Fruit fly (Drosophila melanogaster): ENCODE measurements around the gene CG13999.

The CG13999 gene

DNA sequence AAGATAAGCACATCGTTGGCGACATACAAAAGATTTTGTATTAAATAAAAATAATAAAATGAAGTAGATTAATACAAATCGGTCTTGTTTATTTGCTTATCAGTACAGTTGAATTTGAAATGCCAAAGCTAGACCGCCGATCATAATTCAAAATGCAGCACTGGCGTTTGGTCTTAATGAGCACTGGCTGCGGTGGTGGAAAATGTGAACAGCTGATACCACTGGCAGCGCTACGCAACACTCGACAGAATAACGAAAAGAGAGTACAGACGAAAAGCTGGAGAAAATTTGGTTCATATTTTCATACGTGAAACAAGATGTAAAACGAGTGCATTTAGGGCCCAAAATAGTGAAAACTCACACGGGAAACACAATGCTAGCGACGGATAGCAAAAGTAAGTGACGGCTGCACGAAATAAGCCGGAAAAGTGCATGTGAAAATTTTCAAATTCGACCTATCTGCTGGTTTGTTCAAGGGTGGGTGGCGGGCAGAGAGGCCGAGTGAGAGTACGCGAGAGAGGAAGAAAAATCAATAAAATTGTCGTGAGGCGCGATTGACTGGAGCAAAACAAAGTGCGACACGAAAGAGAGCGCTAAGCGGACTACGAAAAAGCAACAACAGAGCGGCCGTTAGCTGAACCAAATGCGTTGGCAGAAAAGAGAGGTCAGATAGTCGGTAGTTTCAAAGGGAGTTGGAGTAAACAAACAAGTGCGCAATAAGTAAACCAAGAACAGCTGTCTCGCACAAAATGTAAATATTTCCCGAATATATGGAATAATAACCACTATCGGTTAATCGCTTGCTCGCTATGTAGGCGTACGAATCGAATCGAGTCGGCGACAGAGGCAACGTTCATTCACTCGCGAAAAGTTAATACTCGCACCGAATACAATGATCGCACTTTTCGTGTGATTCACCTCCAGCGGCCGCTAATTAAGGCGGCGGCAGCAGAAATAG lies 49.1 kb downstream of the CG13999 start, which contains the start of gene bchs (continued):
- TF ChIP-seq gro (GFP tag; optimal IDR thresholded peaks at IDR 0.05) (no peak), CG8359 (GFP tag; optimal IDR thresholded peaks at IDR 0.05; ENCODE audit: borderline replicate concordance) (peak; percentile 82), Antp (GFP tag; optimal IDR thresholded peaks at IDR 0.05) (peak; percentile 67), esg (GFP tag; conservative IDR thresholded peaks at IDR 0.05) (no peak), CG1024 (GFP tag; IDR thresholded peaks at IDR 0.05) (peak; percentile 80; the same call in 1 of the 2 replicates), CG11247 (GFP tag; IDR thresholded peaks at IDR 0.05) (peak; percentile 78), CG7839 (tag; optimal IDR thresholded peaks at IDR 0.05) (no peak), sr (GFP tag; IDR thresholded peaks at IDR 0.05) (peak; percentile 91), vnd (GFP tag; IDR thresholded peaks at IDR 0.05; ENCODE audit: partially characterized antibody) (no peak), CG10565 (GFP tag; optimal IDR thresholded peaks at IDR 0.05) (peak; percentile 39), CG10366 (GFP tag; IDR thresholded peaks at IDR 0.05) (peak; percentile 56), CG14014 (GFP tag; IDR thresholded peaks at IDR 0.05) (peak; percentile 76; the same call in 1 of the 2 replicates), CG6813 (GFP tag; optimal IDR thresholded peaks at IDR 0.05) (peak; percentile 99), bigmax (GFP tag; optimal IDR thresholded peaks at IDR 0.05) (peak; percentile 77), CG18764 (GFP tag; optimal IDR thresholded peaks at IDR 0.05) (no peak), croc (GFP tag; conservative IDR thresholded peaks at IDR 0.05) (peak; percentile 27; the same call in 1 of the 3 replicates), hth (optimal IDR thresholded peaks at IDR 0.05) (no peak), sisA (GFP tag; IDR thresholded peaks at IDR 0.05) (no peak), br (optimal IDR thresholded peaks at IDR 0.05) (no peak), CG13624 (GFP tag; optimal IDR thresholded peaks at IDR 0.05) (peak; percentile 92), CG9817 (tag; optimal IDR thresholded peaks at IDR 0.05) (peak; percentile 60), CG8944 (GFP tag; optimal IDR thresholded peaks at IDR 0.05) (peak; percentile 70), HLHmδ (GFP tag; optimal IDR thresholded peaks at IDR 0.05) (peak; percentile 96), CG2199 (GFP tag; IDR thresholded peaks at IDR 0.05) (peak; percentile 52), p53 (GFP tag; optimal IDR thresholded peaks at IDR 0.05) (peak; percentile 70), Vsx1 (GFP tag; optimal IDR thresholded peaks at IDR 0.05) (peak; percentile 97), ci (GFP tag; IDR thresholded peaks at IDR 0.05) (peak; percentile 97), salm (tag; optimal IDR thresholded peaks at IDR 0.05) (peak; percentile 93), CG17361 (GFP tag; IDR thresholded peaks at IDR 0.05) (no peak), crp (GFP tag; optimal IDR thresholded peaks at IDR 0.05) (peak; percentile 67 to 96), row (GFP tag; IDR thresholded peaks at IDR 0.05) (peak; percentile 30; the same call in 1 of the 3 replicates), CG1233 (GFP tag; optimal IDR thresholded peaks at IDR 0.05) (peak; percentile 93), CG33213 (GFP tag; optimal IDR thresholded peaks at IDR 0.05) (no peak), NfI (GFP tag; optimal IDR thresholded peaks at IDR 0.05) (peak; percentile 82), bsh (GFP tag; optimal IDR thresholded peaks at IDR 0.05) (peak in 1 of 2 experiments; percentile 91), dpn (GFP tag; optimal IDR thresholded peaks at IDR 0.05) (peak; percentile 74 to 83), CG12155 (GFP tag; optimal IDR thresholded peaks at IDR 0.05) (peak; percentile 45), Eip74EF (GFP tag; optimal IDR thresholded peaks at IDR 0.05) (no peak), Oaz (GFP tag; IDR thresholded peaks at IDR 0.05) (no peak), CG6683 (GFP tag; optimal IDR thresholded peaks at IDR 0.05) (peak; percentile 93), CG33557 (GFP tag; optimal IDR thresholded peaks at IDR 0.05) (peak; percentile 84), Elba2 (GFP tag; optimal IDR thresholded peaks at IDR 0.05) (peak; percentile 92), rib (GFP tag; IDR thresholded peaks at IDR 0.05) (peak; percentile 91), CG8281 (tag; optimal IDR thresholded peaks at IDR 0.05) (peak; percentile 76), CG6272 (GFP tag; IDR thresholded peaks at IDR 0.05) (no peak), CG11398 (GFP tag; optimal IDR thresholded peaks at IDR 0.05) (peak; percentile 91), unc-4 (GFP tag; IDR thresholded peaks at IDR 0.05; ENCODE audit: partially characterized antibody) (peak; percentile 18; the same call in 1 of the 2 replicates), CG1832 (GFP tag; optimal IDR thresholded peaks at IDR 0.05) (peak; percentile 45)
